Fruit fly (Drosophila melanogaster): Measurements from ENCODE around the gene Trm7-34.

Trm7-34 gene

DNA sequence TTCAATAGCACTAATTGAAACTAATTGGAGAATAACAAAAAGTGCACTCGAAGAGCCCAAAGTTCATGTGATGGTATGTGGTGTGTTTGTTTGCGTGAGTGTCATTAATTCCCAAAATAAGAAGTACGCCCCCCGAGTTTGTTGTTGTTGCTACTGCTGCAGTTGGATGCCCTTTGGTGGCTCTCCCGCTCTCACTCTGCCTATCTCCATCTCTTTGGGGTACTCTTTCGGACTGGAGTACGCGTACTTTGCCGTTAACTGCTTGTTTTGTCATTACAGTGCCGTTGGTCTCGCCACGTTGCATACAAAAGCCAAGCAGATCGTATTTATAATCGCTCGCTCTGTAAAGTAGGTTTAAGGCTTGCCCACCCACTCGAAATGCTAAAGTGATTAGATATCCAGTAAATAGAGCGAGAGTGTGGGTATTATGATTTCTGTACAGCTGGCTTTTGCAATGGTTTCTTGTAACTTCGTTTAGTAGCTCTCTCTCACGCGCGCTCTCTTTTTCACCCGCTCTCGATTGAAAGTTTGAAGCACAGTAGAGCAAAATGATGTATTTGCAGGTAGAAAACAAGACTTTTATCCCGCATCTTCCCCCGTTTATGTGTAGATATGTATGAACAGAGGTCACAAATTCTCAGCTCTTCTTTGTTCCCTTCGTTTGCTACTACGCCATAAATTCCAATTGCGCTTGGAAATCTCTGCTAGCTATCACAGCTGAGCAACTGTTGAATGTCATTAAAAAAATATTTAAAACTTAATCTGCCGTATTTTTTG, 21.5 kb downstream of the Trm7-34 start:
- peak; percentile 14 for TF ChIP-seq noc (tag; optimal IDR thresholded peaks at IDR 0.05)

DNA sequence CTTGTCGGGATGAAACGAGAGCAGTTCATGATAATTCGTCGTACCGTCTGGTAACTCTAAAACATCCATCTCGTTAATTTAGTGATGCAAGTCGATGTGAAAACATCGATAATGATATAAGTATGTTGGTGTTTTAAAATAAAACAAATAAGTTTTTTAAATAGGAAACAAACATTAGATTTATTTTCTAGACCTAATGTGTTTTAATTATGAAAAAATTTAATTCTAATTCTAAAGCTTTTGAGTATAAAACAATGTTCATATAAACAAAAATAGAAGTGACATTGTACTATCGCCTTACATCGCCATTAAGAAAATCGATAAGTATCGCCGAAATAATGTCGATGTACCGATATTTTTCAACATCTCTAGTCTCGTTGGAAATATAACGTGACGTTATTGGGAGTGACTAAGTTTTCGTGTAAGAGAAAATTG, 22.6 kb downstream of the Trm7-34 start, which contains the start of gene Rab11:
TSS of gene Rab11 (plus strand) at position 363 of the 435 bp plus-strand sequence.
- peak; percentile 76 for TF ChIP-seq noc (tag; optimal IDR thresholded peaks at IDR 0.05)

DNA sequence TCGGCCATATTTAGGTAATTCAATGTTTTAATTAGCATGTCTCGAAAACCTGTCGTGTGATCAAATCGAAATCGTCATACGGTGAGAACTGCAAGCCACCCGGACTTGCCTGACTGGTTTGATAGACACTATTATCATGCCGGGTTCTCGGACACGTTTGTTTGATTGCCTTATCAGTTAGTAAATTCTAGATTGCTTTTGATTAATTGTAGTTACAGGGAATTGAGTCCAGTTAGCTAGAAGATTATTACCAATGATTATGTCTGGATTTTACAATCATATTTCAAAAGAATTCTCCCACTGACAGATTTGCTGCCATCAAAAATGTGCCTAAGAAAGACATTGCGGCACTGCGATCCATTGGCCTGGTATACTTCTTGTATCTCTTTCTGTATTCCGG, 24.0 kb downstream of the Trm7-34 start:
- no peak for TF ChIP-seq noc (tag; optimal IDR thresholded peaks at IDR 0.05)

DNA sequence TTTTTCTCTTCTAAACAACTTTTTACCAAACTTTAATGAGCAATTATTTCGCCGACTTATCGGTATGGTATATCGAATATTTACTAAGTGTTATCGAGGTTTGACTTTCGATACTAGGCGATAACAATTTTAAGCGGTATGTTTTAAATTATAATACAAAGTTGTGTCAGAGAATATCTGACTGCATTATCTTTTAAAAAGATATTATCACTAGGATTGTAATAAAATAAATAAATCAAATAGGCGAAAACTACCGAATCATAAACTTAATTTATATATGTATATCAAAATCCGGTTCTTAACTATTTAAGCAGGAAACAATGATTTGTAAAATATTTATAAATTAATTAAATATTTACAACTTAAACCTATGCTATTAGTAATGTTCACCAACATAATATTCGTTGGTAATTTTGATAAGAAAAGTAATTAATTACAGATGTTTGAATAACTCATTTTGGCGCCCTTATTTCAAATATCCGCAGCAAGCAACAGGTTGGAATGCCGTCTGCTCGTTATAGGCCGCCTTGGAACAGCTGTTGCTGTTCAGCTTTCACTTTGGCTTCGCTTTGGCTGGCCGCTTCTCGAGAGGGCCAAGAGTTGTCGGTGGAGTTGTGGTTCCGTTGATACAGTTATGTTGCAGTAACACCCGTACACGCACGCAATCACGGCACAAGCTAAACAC, 25.6 kb downstream of the Trm7-34 start, which contains the start of the genes Sec15 and rtet:
TSS of gene Sec15 (minus strand) at position 66 of the 685 bp plus-strand sequence.
TSS of gene rtet (plus strand) at position 540 of the 685 bp plus-strand sequence.
- no peak for TF ChIP-seq noc (tag; optimal IDR thresholded peaks at IDR 0.05)

DNA sequence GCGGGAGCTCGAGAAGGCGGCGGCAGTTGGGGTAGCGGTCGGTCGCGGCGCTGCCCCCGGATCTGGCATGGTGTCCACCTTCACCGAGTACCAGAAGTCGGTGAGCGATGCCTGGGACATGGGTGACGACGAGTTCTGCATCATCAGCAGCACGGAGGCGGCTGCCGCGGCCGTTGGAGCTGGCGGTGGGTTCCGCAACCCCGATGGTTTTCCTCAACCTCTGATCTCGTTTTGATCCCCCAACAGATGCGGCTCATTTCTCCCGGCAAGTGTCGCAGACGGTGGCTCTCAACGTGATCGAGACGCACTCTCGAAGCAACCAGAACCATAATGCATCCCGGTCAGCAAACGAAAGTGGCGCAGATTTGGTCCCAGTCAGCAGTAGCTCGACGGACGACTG, 31.2 kb downstream of the Trm7-34 start:
- TF ChIP-seq noc (tag; optimal IDR thresholded peaks at IDR 0.05): no peak

DNA sequence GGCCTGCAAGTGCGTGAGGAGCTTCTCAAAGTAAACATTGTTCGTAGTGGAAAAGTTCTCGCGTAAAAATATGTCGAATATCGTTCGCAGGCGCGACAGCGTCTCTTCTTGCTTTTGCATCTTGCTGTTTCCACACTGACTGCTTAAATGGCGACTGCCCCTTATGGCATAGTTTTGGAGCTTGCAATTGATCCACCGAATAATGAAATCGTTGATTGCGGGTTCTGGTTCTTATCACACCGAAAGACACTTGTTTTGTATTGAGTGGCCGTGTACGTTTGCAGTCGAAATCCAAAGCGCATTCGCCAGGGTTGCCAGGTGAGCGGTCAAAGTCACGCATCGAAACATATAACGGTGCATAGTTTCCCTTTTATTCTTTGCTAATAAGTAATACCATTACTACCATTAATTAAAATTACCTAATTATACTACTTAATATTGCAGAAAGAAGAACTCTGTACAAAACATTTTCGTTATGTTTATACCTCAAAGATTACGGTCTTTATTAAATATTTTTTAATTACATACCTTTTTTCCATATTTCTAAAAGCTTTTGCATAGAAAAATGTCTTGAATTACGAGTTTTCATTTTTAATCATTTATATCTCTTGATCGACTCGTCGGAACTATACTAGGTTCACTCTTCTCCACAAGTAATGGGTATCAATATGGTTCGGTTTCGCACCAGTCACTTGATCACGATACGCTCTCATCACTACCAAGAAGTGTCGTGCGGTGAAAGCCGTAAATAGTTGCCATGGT, 32.0 kb downstream of the Trm7-34 start, which contains the start of the genes CG7044 and Tbc1d22:
TSS of gene CG7044 (minus strand) at position 266 of the 762 bp plus-strand sequence.
TSS of gene Tbc1d22 (plus strand) at position 747 of the 762 bp plus-strand sequence.
- TF ChIP-seq noc (tag; optimal IDR thresholded peaks at IDR 0.05): no peak

DNA sequence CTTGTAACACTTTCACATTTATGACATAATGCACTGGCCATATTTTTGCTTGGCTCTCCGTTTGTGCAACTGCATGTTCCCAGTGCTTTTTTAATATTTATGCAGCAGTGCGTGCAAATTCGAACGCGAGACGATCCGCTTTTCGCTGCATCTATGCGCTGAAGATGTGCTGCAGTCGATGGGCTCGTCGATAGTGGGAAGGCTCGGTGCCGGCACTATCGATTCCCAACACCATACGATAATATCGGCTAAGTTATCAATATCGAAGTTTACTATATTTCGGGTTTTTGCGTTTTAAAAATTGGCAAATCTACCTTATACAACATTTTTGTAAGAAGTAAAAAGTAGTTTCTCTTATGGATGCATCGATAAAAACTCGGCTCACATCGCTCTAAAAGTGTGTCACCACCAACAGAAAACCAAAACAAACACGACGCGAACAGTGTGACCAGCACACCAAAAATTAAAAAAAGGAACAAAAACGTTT, 36.0 kb downstream of the Trm7-34 start, which contains the start of gene RhoGAP93B:
TSS of gene RhoGAP93B (minus strand) at position 197 of the 487 bp plus-strand sequence.
- TF ChIP-seq noc (tag; optimal IDR thresholded peaks at IDR 0.05): peak; percentile 83

- no peak for TF ChIP-seq noc (tag; optimal IDR thresholded peaks at IDR 0.05)
Measured at dm6 chr3R:21097160-21097559, 36.5 kb downstream of the Trm7-34 start.

- no peak for TF ChIP-seq noc (tag; optimal IDR thresholded peaks at IDR 0.05)
Measured at dm6 chr3R:21096532-21097143, 37.0 kb downstream of the Trm7-34 start.

- TF ChIP-seq noc (tag; optimal IDR thresholded peaks at IDR 0.05): no peak
Measured at dm6 chr3R:21094292-21094691, 39.4 kb downstream of the Trm7-34 start.

DNA sequence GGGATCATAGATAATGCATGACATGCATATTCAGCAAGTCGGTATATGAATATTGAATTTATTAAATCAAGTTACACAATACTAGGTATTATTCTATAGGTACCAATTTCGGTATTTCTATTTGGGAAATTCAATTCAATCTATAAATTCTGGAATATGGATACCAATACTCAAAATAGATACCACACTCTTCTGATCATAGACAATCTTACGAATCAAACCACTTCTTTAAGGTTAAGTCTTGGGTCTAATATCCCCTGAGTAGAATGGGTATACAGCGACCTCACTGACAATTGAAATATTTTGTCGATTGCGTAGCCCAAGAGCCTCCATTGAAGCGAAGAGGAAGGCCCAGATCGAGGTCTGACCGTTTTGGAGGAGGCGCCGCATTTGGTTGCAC, 40.9 kb downstream of the Trm7-34 start:
- no peak for TF ChIP-seq noc (tag; optimal IDR thresholded peaks at IDR 0.05)

DNA sequence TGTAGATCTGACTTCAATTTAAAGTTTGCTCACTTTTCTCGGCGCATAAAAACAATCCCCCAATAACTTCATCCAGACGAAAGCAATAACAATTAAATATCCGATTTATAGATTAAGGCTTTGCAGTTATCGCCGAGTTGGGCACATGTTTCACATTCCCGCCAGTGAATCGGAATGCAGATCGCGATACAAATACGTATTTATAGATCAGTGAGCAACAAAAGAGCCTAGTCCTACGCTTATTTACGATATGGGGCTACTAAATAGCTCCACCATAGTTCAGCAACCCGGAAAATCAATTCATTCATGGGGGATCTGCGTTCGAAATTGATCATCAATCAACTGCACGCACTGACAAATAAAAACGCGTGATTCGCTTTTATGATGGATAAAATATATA, 41.6 kb downstream of the Trm7-34 start:
- TF ChIP-seq noc (tag; optimal IDR thresholded peaks at IDR 0.05): no peak

DNA sequence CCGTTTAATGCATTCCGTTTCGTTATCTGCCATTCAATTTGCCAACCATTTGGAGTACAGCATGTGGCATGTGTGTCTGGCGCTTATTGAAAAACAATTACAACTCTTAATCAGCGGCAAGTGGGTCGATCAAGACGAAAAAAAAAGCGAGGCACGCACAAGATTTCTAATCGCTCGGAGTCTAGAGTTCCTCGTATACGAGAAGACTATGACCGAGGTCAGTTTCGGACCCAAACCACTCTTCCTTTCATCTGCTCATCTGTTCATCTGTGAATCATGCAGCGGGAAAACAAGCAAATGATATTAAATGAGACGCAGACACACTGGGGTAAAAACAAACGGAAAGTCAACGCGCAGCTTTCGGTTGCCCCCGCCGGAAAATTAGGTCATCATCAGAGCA, 42.2 kb downstream of the Trm7-34 start:
- no peak for TF ChIP-seq noc (tag; optimal IDR thresholded peaks at IDR 0.05)

dm6 chr3R:21090230-21091021, 43.3 kb downstream of the Trm7-34 start:
- TF ChIP-seq noc (tag; optimal IDR thresholded peaks at IDR 0.05): no peak
